Fruit fly (Drosophila melanogaster) whole organism: ENCODE data around the gene Pi3K21B.

Experiments
- pan ChIP-seq: fragments of >200 bp; optimal IDR thresholded peaks from 2 replicates; lab custom pipeline; 2017
- psq ChIP-seq: fragments of >200 bp; optimal IDR thresholded peaks from 2 replicates; lab custom pipeline; 2017
- usp ChIP-seq: fragments of >200 bp; optimal IDR thresholded peaks from 2 replicates; lab custom pipeline; 2017; ENCODE audit warnings: missing biosample characterization, missing genetic modification characterization, mixed read lengths

dm6 chr2L:347604-348003 lies 49.9 kb downstream of the Pi3K21B start:
- TF ChIP-seq psq (lab: Kevin White, UChicago) = no peak
- TF ChIP-seq usp (GFP tag; lab: Kevin White, UChicago) = no peak
- TF ChIP-seq pan (lab: Kevin White, UChicago) = no peak
